Fruit fly (Drosophila melanogaster) whole organism, prepupa: ENCODE results near the gene CG7006.

Source experiments
- CG10631 ChIP-seq: fragments of 200-800 bp; sonication (Bioruptor generic); optimal IDR thresholded peaks from 2 replicates; lab custom pipeline; 2016; ENCODE audit warnings: missing biosample characterization, missing genetic modification characterization
- CG10669 ChIP-seq: fragments of 200-800 bp; sonication (Bioruptor generic); optimal IDR thresholded peaks from 3 replicates; lab custom pipeline; 2018; ENCODE audit warnings: missing biosample characterization, mild to moderate bottlenecking, missing genetic modification characterization, moderate library complexity
- CG11762 ChIP-seq: fragments of 200-800 bp; sonication (Bioruptor generic); optimal IDR thresholded peaks from 3 replicates; lab custom pipeline; 2016; ENCODE audit warnings: missing biosample characterization, missing genetic modification characterization; ENCODE audit not compliant: insufficient read depth
- CG15336 ChIP-seq: fragments of 200-800 bp; sonication (Bioruptor generic); IDR thresholded peaks from 2 replicates; pipeline ENCODE4 v1.3.6; 2022; ENCODE audit warnings: missing biosample characterization, missing genetic modification characterization
- CG1621 ChIP-seq: fragments of 200-800 bp; sonication (Bioruptor generic); optimal IDR thresholded peaks from 3 replicates; lab custom pipeline; 2018; ENCODE audit warnings: missing biosample characterization, mild to moderate bottlenecking, missing genetic modification characterization
- CG16779 ChIP-seq: fragments of 200-800 bp; sonication (Bioruptor generic); optimal IDR thresholded peaks from 3 replicates; lab custom pipeline; 2017; ENCODE audit warnings: missing biosample characterization, mild to moderate bottlenecking, missing genetic modification characterization
- CG31627 ChIP-seq: fragments of 200-800 bp; sonication (Bioruptor generic); optimal IDR thresholded peaks from 3 replicates; lab custom pipeline; 2016; ENCODE audit warnings: missing biosample characterization, missing genetic modification characterization
- CG3919 ChIP-seq: fragments of 200-800 bp; sonication (Bioruptor generic); optimal IDR thresholded peaks from 3 replicates; lab custom pipeline; 2016; ENCODE audit warnings: missing biosample characterization, missing genetic modification characterization
- CG4318 ChIP-seq: fragments of 200-800 bp; sonication (Bioruptor generic); optimal IDR thresholded peaks from 3 replicates; lab custom pipeline; 2017; ENCODE audit warnings: missing biosample characterization, mild to moderate bottlenecking, missing genetic modification characterization
- CG6163 ChIP-seq: fragments of 200-800 bp; sonication (Bioruptor generic); IDR thresholded peaks from 3 replicates; pipeline ENCODE4 v1.3.6; 2022; ENCODE audit warnings: missing biosample characterization, missing genetic modification characterization
- CG6792 ChIP-seq: fragments of 200-800 bp; sonication (Bioruptor generic); optimal IDR thresholded peaks from 3 replicates; lab custom pipeline; 2016; ENCODE audit warnings: missing biosample characterization, missing genetic modification characterization
- CG6854 ChIP-seq: fragments of 200-800 bp; sonication (Bioruptor generic); optimal IDR thresholded peaks from 2 replicates; lab custom pipeline; 2017; ENCODE audit warnings: missing biosample characterization, mild to moderate bottlenecking, missing genetic modification characterization
- CG8119 ChIP-seq: fragments of 200-800 bp; sonication (Bioruptor generic); IDR thresholded peaks from 3 replicates; pipeline ENCODE4 v1.3.6; 2022; ENCODE audit warnings: missing biosample characterization, missing genetic modification characterization
- CG8319 ChIP-seq: fragments of 200-800 bp; sonication (Bioruptor generic); optimal IDR thresholded peaks from 3 replicates; lab custom pipeline; 2016; ENCODE audit warnings: missing biosample characterization, missing genetic modification characterization
- CG8632 ChIP-seq: fragments of 200-800 bp; sonication (Bioruptor generic); optimal IDR thresholded peaks from 3 replicates; lab custom pipeline; 2016; ENCODE audit warnings: missing biosample characterization, missing genetic modification characterization
- CG9139 ChIP-seq: fragments of 200-800 bp; sonication (Bioruptor generic); optimal IDR thresholded peaks from 3 replicates; lab custom pipeline; 2017; ENCODE audit warnings: missing biosample characterization, mild to moderate bottlenecking, missing genetic modification characterization
- Eip75B ChIP-seq: fragments of 200-800 bp; sonication (Bioruptor generic); optimal IDR thresholded peaks from 3 replicates; lab custom pipeline; 2016; ENCODE audit warnings: missing biosample characterization, missing genetic modification characterization
- Eip78C ChIP-seq: fragments of 200-800 bp; sonication (Bioruptor generic); peaks from one replicate; lab custom pipeline; 2016; ENCODE audit warnings: missing biosample characterization, missing genetic modification characterization
- Eip93F ChIP-seq: fragments of 200-800 bp; sonication (Bioruptor generic); optimal IDR thresholded peaks from 2 replicates; lab custom pipeline; 2016; ENCODE audit warnings: missing biosample characterization, mild to moderate bottlenecking, missing genetic modification characterization
- Ets21C ChIP-seq: fragments of 200-800 bp; sonication (Bioruptor generic); optimal IDR thresholded peaks from 3 replicates; lab custom pipeline; 2016; ENCODE audit warnings: missing biosample characterization, missing genetic modification characterization
- Gug ChIP-seq: fragments of 200-800 bp; sonication (Bioruptor generic); IDR thresholded peaks from 2 replicates; pipeline ENCODE4 v1.3.6; 2022; ENCODE audit warnings: missing biosample characterization, missing genetic modification characterization
- Hr39 ChIP-seq: fragments of 200-800 bp; sonication (Bioruptor generic); optimal IDR thresholded peaks from 2 replicates; lab custom pipeline; 2016; ENCODE audit warnings: missing biosample characterization, missing genetic modification characterization
- Lpt ChIP-seq: fragments of 200-800 bp; sonication (Bioruptor generic); optimal IDR thresholded peaks from 3 replicates; lab custom pipeline; 2016; ENCODE audit warnings: missing biosample characterization, missing genetic modification characterization
- Met ChIP-seq: fragments of 200-800 bp; sonication (Bioruptor generic); optimal IDR thresholded peaks from 3 replicates; lab custom pipeline; 2016; ENCODE audit warnings: missing biosample characterization, missing genetic modification characterization
- OdsH ChIP-seq: fragments of 200-800 bp; sonication (Bioruptor generic); optimal IDR thresholded peaks from 3 replicates; lab custom pipeline; 2016; ENCODE audit warnings: missing biosample characterization, missing genetic modification characterization
- Sox102F ChIP-seq: fragments of 200-800 bp; sonication (Bioruptor generic); optimal IDR thresholded peaks from 2 replicates; lab custom pipeline; 2016; ENCODE audit warnings: missing biosample characterization, mild to moderate bottlenecking, missing genetic modification characterization
- Sox14 ChIP-seq: fragments of 200-800 bp; sonication (Bioruptor generic); optimal IDR thresholded peaks from 3 replicates; lab custom pipeline; 2016; ENCODE audit warnings: missing biosample characterization, missing genetic modification characterization
- acj6 ChIP-seq: fragments of 200-800 bp; sonication (Bioruptor generic); optimal IDR thresholded peaks from 3 replicates; lab custom pipeline; 2016; ENCODE audit warnings: missing biosample characterization, missing genetic modification characterization
- dac ChIP-seq: fragments of 200-800 bp; sonication (Bioruptor generic); optimal IDR thresholded peaks from 2 replicates; lab custom pipeline; 2017; ENCODE audit warnings: missing biosample characterization, mild to moderate bottlenecking, missing genetic modification characterization
- dsx ChIP-seq: fragments of 200-800 bp; optimal IDR thresholded peaks from 3 replicates; lab custom pipeline; 2019; ENCODE audit warnings: missing biosample characterization, mild to moderate bottlenecking, missing genetic modification characterization, moderate library complexity; ENCODE audit not compliant: poor library complexity, severe bottlenecking
- eg ChIP-seq: fragments of 200-800 bp; sonication (Bioruptor generic); IDR thresholded peaks from 3 replicates; pipeline ENCODE4 v1.3.6; 2022; ENCODE audit warnings: missing biosample characterization, missing genetic modification characterization
- esn ChIP-seq: fragments of 200-800 bp; sonication (Bioruptor generic); optimal IDR thresholded peaks from 2 replicates; lab custom pipeline; 2016; ENCODE audit warnings: missing biosample characterization, mild to moderate bottlenecking, missing genetic modification characterization, moderate library complexity
- fd59A ChIP-seq: fragments of 200-800 bp; sonication (Bioruptor generic); optimal IDR thresholded peaks from 2 replicates; lab custom pipeline; 2017; ENCODE audit warnings: missing biosample characterization, mild to moderate bottlenecking, missing genetic modification characterization, missing genetic modification reagents
- fd85E ChIP-seq: fragments of 200-800 bp; sonication (Bioruptor generic); optimal IDR thresholded peaks from 3 replicates; lab custom pipeline; 2016; ENCODE audit warnings: missing biosample characterization, missing genetic modification characterization
- lz ChIP-seq: fragments of 200-800 bp; sonication (Bioruptor generic); optimal IDR thresholded peaks from 3 replicates; lab custom pipeline; 2016; ENCODE audit warnings: missing biosample characterization, missing genetic modification characterization
- net ChIP-seq: fragments of 200-800 bp; sonication (Bioruptor generic); optimal IDR thresholded peaks from 3 replicates; lab custom pipeline; 2016; ENCODE audit warnings: missing biosample characterization, missing genetic modification characterization
- pdm3 ChIP-seq: fragments of 200-800 bp; sonication (Bioruptor generic); optimal IDR thresholded peaks from 3 replicates; lab custom pipeline; 2016; ENCODE audit warnings: missing biosample characterization, missing genetic modification characterization
- salr ChIP-seq, 2 experiments: fragments of 200-800 bp; sonication (Bioruptor generic); optimal IDR thresholded peaks; 3 replicates each; lab custom pipeline; 2016 to 2018; ENCODE audit warnings: missing biosample characterization in 2 of 2, missing genetic modification characterization in 2 of 2, mild to moderate bottlenecking in 1 of 2
- ss ChIP-seq, 2 experiments: fragments of 200-800 bp; sonication (Bioruptor generic); optimal IDR thresholded peaks; 2 replicates in 1 of 2; 3 replicates in 1 of 2; lab custom pipeline; 2017 to 2018; ENCODE audit warnings: mild to moderate bottlenecking in 2 of 2, missing biosample characterization in 2 of 2, missing genetic modification characterization in 2 of 2, moderate library complexity in 1 of 2
- topi ChIP-seq: fragments of 200-800 bp; sonication (Bioruptor generic); optimal IDR thresholded peaks from 3 replicates; lab custom pipeline; 2016; ENCODE audit warnings: missing biosample characterization, missing genetic modification characterization
- vri ChIP-seq: fragments of 200-800 bp; sonication (Bioruptor generic); optimal IDR thresholded peaks from 3 replicates; lab custom pipeline; 2016; ENCODE audit warnings: missing biosample characterization, mild to moderate bottlenecking, missing genetic modification characterization

Gene CG7006

DNA sequence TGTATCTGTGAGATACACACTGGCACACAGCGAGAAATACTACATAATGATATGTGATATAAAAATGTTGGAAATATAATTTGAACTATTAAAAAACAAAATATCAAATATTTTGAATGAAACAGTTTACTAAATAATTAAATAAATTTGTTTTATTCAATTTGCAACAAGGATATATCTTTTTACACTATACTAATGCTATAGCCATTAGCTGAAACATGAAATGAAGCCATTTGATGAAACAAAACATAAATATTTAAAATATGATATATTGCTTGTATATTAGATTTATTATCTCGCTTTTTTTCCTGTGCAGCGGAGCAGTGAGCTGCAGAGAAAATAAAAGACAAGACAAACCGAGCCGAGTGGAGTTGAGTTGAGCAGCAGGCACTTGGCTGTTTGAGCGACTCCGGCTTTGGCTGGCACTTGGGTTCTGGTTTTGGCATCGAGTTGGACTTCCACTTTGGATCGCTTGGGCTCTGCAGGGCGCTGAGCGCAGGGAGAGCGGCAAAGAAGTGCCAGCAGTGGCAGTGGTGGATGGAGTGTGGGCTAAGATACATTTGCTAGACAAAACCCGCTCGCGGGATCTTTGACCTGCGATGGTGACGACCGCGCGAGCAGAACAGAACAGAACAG lies 43.0 kb downstream of the CG7006 start (continued):
- TF ChIP-seq Ets21C (GFP tag; lab: Kevin White, UChicago) (peak; percentile 19), Gug (GFP tag; lab: Robert Waterston, UW) (peak; percentile 76), CG8319 (GFP tag; lab: Kevin White, UChicago) (peak; percentile 52), lz (GFP tag; lab: Kevin White, UChicago) (peak; percentile 55), Eip75B (GFP tag; lab: Kevin White, UChicago) (peak; percentile 53), net (GFP tag; lab: Kevin White, UChicago) (peak; percentile 88), CG16779 (tag; lab: Kevin White, UChicago) (peak; percentile 81), Lpt (GFP tag; lab: Kevin White, UChicago) (peak; percentile 94), CG6163 (GFP tag; lab: Robert Waterston, UW) (peak; percentile 81; the same call in 2 of the 3 replicates), CG1621 (peak; percentile 45), dac (peak; percentile 62), Eip93F (GFP tag; lab: Kevin White, UChicago) (no peak), acj6 (GFP tag; lab: Kevin White, UChicago) (peak; percentile 81), fd59A (peak; percentile 85), pdm3 (peak; percentile 68), CG11762 (GFP tag; lab: Kevin White, UChicago) (peak; percentile 80), dsx (GFP tag; lab: Kevin White, UChicago) (peak; percentile 91)

DNA sequence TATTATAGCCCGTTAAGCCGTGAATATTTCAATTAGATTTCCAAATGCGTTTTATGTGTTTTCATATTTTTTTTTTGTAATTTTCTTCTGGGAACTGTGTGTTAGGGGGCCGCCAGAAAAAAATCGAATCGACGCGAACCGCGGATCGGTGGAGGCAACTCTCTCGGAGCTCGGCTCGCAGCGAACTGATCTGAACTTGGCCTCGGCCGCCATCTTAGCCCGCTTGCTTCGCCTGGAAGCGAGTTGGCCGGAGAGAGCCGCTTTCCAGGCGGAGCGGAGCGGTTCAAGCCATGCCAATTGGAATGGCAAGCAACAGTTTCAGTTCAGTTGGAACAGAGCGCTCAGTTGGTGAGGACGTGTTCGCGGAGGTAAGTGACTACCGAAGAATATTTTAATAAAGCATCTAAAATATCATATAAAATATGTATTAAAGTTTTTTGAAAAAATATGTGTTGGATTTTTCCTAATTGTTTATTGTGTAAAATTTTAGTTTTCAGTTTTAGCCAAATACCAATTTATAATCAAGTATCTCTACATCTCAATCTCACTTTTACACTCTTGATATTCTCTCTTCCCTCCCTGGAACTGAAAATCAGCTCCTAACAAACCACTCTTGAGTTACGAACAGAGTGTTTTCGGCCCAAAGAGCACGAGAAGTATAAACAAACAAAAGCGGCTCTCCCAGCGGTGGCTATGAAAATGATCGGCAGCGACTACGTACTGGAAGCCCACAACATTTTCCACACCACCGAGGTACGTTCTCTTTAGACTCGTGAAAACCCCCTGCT lies 44.2 kb downstream of the CG7006 start, which contains the start of the genes CG31121 and CG11069:
Gene CG31121, minus strand, starts transcription at position 187 of the 788 bp plus-strand sequence.
Gene CG11069, plus strand, starts transcription at position 324 of the 788 bp plus-strand sequence.
- peak; percentile 28; the same call in 1 of the 3 replicates for TF ChIP-seq CG6163 (GFP tag; lab: Robert Waterston, UW)
- TF ChIP-seq dsx (GFP tag; lab: Kevin White, UChicago), result peak; percentile 9
- peak; percentile 1 for TF ChIP-seq CG1621
- peak; percentile 9 for TF ChIP-seq net (GFP tag; lab: Kevin White, UChicago)
- TF ChIP-seq CG16779 (tag; lab: Kevin White, UChicago), result no peak
- TF ChIP-seq CG8119, result peak; percentile 29; the same call in 2 of the 3 replicates
- TF ChIP-seq CG31627, result no peak
- peak; percentile 59; the same call in 1 of the 3 replicates for TF ChIP-seq eg (GFP tag; lab: Robert Waterston, UW)
- TF ChIP-seq salr (GFP tag; optimal IDR thresholded peaks at IDR 0.05; lab: Kevin White, UChicago), result no peak
- peak; percentile 68 for TF ChIP-seq Eip78C (GFP tag; lab: Kevin White, UChicago)
- TF ChIP-seq topi (GFP tag; lab: Kevin White, UChicago), result peak; percentile 10
- peak; percentile 3 for TF ChIP-seq CG11762 (GFP tag; lab: Kevin White, UChicago)
- no peak for TF ChIP-seq CG9139
- TF ChIP-seq ss (GFP tag; optimal IDR thresholded peaks at IDR 0.05; lab: Kevin White, UChicago), result peak in 1 of 2 experiments; percentile 3
- TF ChIP-seq Sox102F (GFP tag; lab: Kevin White, UChicago), result no peak
- TF ChIP-seq CG3919 (GFP tag; lab: Kevin White, UChicago), result peak; percentile 6
- TF ChIP-seq, all 60 proteins: peak for 11

DNA sequence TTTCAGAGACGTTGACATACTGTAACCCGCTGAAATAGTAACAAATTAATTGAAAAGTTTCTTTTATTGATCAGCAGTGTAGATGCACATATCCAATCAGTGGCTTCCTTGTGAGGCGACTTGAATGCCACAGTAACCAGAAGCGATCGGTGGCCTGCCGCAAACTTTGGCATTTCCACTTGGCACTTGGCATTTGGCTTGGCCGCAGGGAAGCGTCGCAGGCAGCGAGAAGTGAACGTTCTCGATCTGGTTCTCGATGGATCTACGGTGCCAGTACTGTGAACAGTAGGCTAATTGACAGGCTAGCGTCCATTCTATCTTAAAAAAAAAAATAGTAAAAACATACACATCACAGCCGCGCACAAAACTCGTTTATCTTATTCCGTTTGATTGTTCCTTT lies 50.4 kb downstream of the CG7006 start, which contains the start of gene CG10845:
Gene CG10845, plus strand, starts transcription at position 301 of the 400 bp plus-strand sequence.
- no peak for TF ChIP-seq vri (GFP tag; lab: Kevin White, UChicago)
- no peak for TF ChIP-seq CG15336 (GFP tag; lab: Robert Waterston, UW)
- TF ChIP-seq Sox102F (GFP tag; lab: Kevin White, UChicago), result no peak
- no peak for TF ChIP-seq CG6792
- TF ChIP-seq CG8119, result no peak
- no peak for TF ChIP-seq OdsH
- TF ChIP-seq topi (GFP tag; lab: Kevin White, UChicago), result no peak
- no peak for TF ChIP-seq Sox14 (GFP tag; lab: Kevin White, UChicago)
- TF ChIP-seq CG4318, result no peak
- TF ChIP-seq Hr39 (GFP tag; lab: Kevin White, UChicago), result no peak
- no peak for TF ChIP-seq fd85E (GFP tag; lab: Kevin White, UChicago)
- TF ChIP-seq Eip93F (GFP tag; lab: Kevin White, UChicago), result no peak
- TF ChIP-seq CG10631, result no peak
- TF ChIP-seq CG8632 (GFP tag; lab: Kevin White, UChicago), result no peak
- no peak for TF ChIP-seq Met
- TF ChIP-seq CG6854, result no peak
- no peak for TF ChIP-seq esn (GFP tag; lab: Kevin White, UChicago)
- no peak for TF ChIP-seq CG10669 (GFP tag; lab: Kevin White, UChicago)
